Worm (Caenorhabditis elegans) whole organism, L1 larva: ENCODE data around the gene mrpl-42.

Experiments used
- C04F5.9 ChIP-seq: sonication (generic microtip); optimal IDR thresholded peaks from 2 replicates; lab custom pipeline; 2016; ENCODE audit warnings: missing genetic modification characterization, missing compliant biosample characterization
- C16A3.4 ChIP-seq: fragments of 150-350 bp; optimal IDR thresholded peaks from 2 replicates; lab custom pipeline; 2014; ENCODE audit warnings: missing biosample characterization, missing genetic modification characterization
- C34B4.2 ChIP-seq: sonication (generic microtip); optimal IDR thresholded peaks from 2 replicates; lab custom pipeline; 2017; ENCODE audit warnings: mild to moderate bottlenecking, missing genetic modification characterization, missing compliant biosample characterization
- F16B12.6 ChIP-seq: fragments of 150-350 bp; optimal IDR thresholded peaks from 2 replicates; lab custom pipeline; 2014; ENCODE audit warnings: missing biosample characterization, missing genetic modification characterization
- Y116A8C.19 ChIP-seq: sonication (generic microtip); optimal IDR thresholded peaks from 2 replicates; lab custom pipeline; 2016; ENCODE audit warnings: missing compliant biosample characterization, missing genetic modification characterization, borderline replicate concordance
- aha-1 ChIP-seq: fragments of 150-350 bp; optimal IDR thresholded peaks from 2 replicates; lab custom pipeline; 2014; ENCODE audit warnings: missing biosample characterization, missing genetic modification characterization
- aly-2 ChIP-seq: fragments of 150-350 bp; optimal IDR thresholded peaks from 2 replicates; lab custom pipeline; 2014; ENCODE audit warnings: missing biosample characterization, missing genetic modification characterization
- blmp-1 ChIP-seq: fragments of 150-350 bp; optimal IDR thresholded peaks from 2 replicates; lab custom pipeline; 2014; ENCODE audit warnings: missing biosample characterization, missing genetic modification characterization
- ceh-90 ChIP-seq: sonication (generic microtip); optimal IDR thresholded peaks from 2 replicates; lab custom pipeline; 2016; ENCODE audit warnings: missing genetic modification characterization, missing compliant biosample characterization
- ces-1 ChIP-seq: fragments of 150-350 bp; optimal IDR thresholded peaks from 2 replicates; lab custom pipeline; 2014; ENCODE audit warnings: missing biosample characterization, missing genetic modification reagents, missing genetic modification characterization
- efl-3 ChIP-seq: fragments of 200-800 bp; sonication (Bioruptor generic); optimal IDR thresholded peaks from 2 replicates; lab custom pipeline; 2018; ENCODE audit warnings: mild to moderate bottlenecking, missing genetic modification characterization, missing compliant biosample characterization
- egl-13 ChIP-seq: sonication (generic microtip); optimal IDR thresholded peaks from 2 replicates; lab custom pipeline; 2016; ENCODE audit warnings: missing genotype, missing genetic modification reagents, missing genetic modification characterization, missing compliant biosample characterization
- fkh-10 ChIP-seq: sonication (generic microtip); optimal IDR thresholded peaks from 2 replicates; lab custom pipeline; 2017; ENCODE audit warnings: missing biosample characterization, missing genetic modification reagents, missing genetic modification characterization
- fkh-4 ChIP-seq: sonication (generic microtip); optimal IDR thresholded peaks from 2 replicates; lab custom pipeline; 2016; ENCODE audit warnings: missing compliant biosample characterization, missing genetic modification characterization, borderline replicate concordance
- fkh-8 ChIP-seq: sonication (generic microtip); optimal IDR thresholded peaks from 2 replicates; lab custom pipeline; 2016; ENCODE audit warnings: mild to moderate bottlenecking, missing genetic modification characterization, missing compliant biosample characterization
- fos-1 ChIP-seq: fragments of 150-350 bp; optimal IDR thresholded peaks from 2 replicates; lab custom pipeline; 2014; ENCODE audit warnings: missing biosample characterization, missing genetic modification characterization
- grh-1 ChIP-seq: fragments of 200-800 bp; sonication (Bioruptor generic); IDR thresholded peaks from 2 replicates; pipeline ENCODE4 v1.3.6; 2022; ENCODE audit warnings: missing genetic modification reagents, missing genetic modification characterization, missing compliant biosample characterization
- hlh-17 ChIP-seq: fragments of 200-800 bp; sonication (Bioruptor generic); optimal IDR thresholded peaks from 2 replicates; lab custom pipeline; 2018; ENCODE audit warnings: missing genetic modification characterization, mild to moderate bottlenecking, missing compliant biosample characterization, moderate library complexity, borderline replicate concordance
- hlh-4 ChIP-seq: sonication (generic microtip); optimal IDR thresholded peaks from 2 replicates; lab custom pipeline; 2016; ENCODE audit warnings: mild to moderate bottlenecking, missing genetic modification characterization, missing compliant biosample characterization
- hpl-2 ChIP-seq: fragments of 150-350 bp; optimal IDR thresholded peaks from 2 replicates; lab custom pipeline; 2014; ENCODE audit warnings: missing biosample characterization, missing genetic modification reagents, missing genetic modification characterization
- lin-14 ChIP-seq: fragments of 200-800 bp; sonication (Bioruptor generic); optimal IDR thresholded peaks from 2 replicates; lab custom pipeline; 2018; ENCODE audit warnings: mild to moderate bottlenecking, missing genetic modification characterization, moderate library complexity, missing compliant biosample characterization
- lin-15B ChIP-seq: fragments of 150-350 bp; sonication (generic microtip); optimal IDR thresholded peaks from 3 replicates; lab custom pipeline; 2014; ENCODE audit warnings: missing biosample characterization, missing genetic modification characterization
- lin-35 ChIP-seq, 2 experiments: fragments of 150-350 bp; optimal IDR thresholded peaks; 2 replicates each; lab custom pipeline; 2014; ENCODE audit warnings: missing biosample characterization in 2 of 2, missing genetic modification characterization in 2 of 2, missing genetic modification reagents in 2 of 2
- lir-3 ChIP-seq: sonication (generic microtip); optimal IDR thresholded peaks from 2 replicates; lab custom pipeline; 2016; ENCODE audit warnings: mild to moderate bottlenecking, missing genetic modification characterization, moderate library complexity, missing compliant biosample characterization; ENCODE audit not compliant: poor library complexity
- nhr-11 ChIP-seq: fragments of 150-350 bp; optimal IDR thresholded peaks from 2 replicates; lab custom pipeline; 2014; ENCODE audit warnings: missing biosample characterization, missing genetic modification characterization
- nhr-20 ChIP-seq: sonication (generic microtip); optimal IDR thresholded peaks from 2 replicates; lab custom pipeline; 2016; ENCODE audit warnings: mild to moderate bottlenecking, missing genetic modification characterization, missing compliant biosample characterization
- nhr-237 ChIP-seq: fragments of 150-350 bp; optimal IDR thresholded peaks from 2 replicates; lab custom pipeline; 2014; ENCODE audit warnings: missing biosample characterization, missing genetic modification characterization
- nhr-28 ChIP-seq: fragments of 150-350 bp; optimal IDR thresholded peaks from 2 replicates; lab custom pipeline; 2014; ENCODE audit warnings: missing biosample characterization, missing genetic modification characterization
- nhr-71 ChIP-seq: sonication (generic microtip); optimal IDR thresholded peaks from 2 replicates; lab custom pipeline; 2016; ENCODE audit warnings: mild to moderate bottlenecking, missing genetic modification characterization, moderate library complexity, missing compliant biosample characterization
- nhr-76 ChIP-seq: sonication (generic microtip); optimal IDR thresholded peaks from 2 replicates; lab custom pipeline; 2017; ENCODE audit warnings: missing biosample characterization, missing genetic modification characterization
- nhr-84 ChIP-seq: sonication (generic microtip); optimal IDR thresholded peaks from 2 replicates; lab custom pipeline; 2017; ENCODE audit warnings: missing biosample characterization, missing genetic modification characterization
- pqm-1 ChIP-seq: sonication (generic microtip); optimal IDR thresholded peaks from 3 replicates; lab custom pipeline; 2017; ENCODE audit warnings: missing biosample characterization, missing genetic modification characterization
- skn-1 ChIP-seq: fragments of 150-350 bp; optimal IDR thresholded peaks from 2 replicates; lab custom pipeline; 2014; ENCODE audit warnings: missing biosample characterization, missing genetic modification characterization
- snu-23 ChIP-seq: sonication (generic microtip); optimal IDR thresholded peaks from 2 replicates; lab custom pipeline; 2016; ENCODE audit warnings: missing genetic modification characterization, missing compliant biosample characterization
- sptf-1 ChIP-seq: fragments of 150-350 bp; optimal IDR thresholded peaks from 2 replicates; lab custom pipeline; 2014; ENCODE audit warnings: missing biosample characterization, missing genetic modification characterization
- sup-37 ChIP-seq: fragments of 200-800 bp; sonication (Bioruptor generic); optimal IDR thresholded peaks from 2 replicates; lab custom pipeline; 2018; ENCODE audit warnings: mild to moderate bottlenecking, missing genetic modification characterization, missing compliant biosample characterization
- tlp-1 ChIP-seq: fragments of 150-350 bp; optimal IDR thresholded peaks from 2 replicates; lab custom pipeline; 2014; ENCODE audit warnings: missing biosample characterization, missing genetic modification characterization
- unc-130 ChIP-seq: fragments of 150-350 bp; optimal IDR thresholded peaks from 2 replicates; lab custom pipeline; 2017; ENCODE audit warnings: missing biosample characterization, missing genetic modification characterization, inconsistent platforms
- unc-62 ChIP-seq: fragments of 150-350 bp; optimal IDR thresholded peaks from 2 replicates; lab custom pipeline; 2014; ENCODE audit warnings: missing biosample characterization, missing genetic modification reagents, missing genetic modification characterization
- unc-86 ChIP-seq: sonication (generic microtip); optimal IDR thresholded peaks from 2 replicates; lab custom pipeline; 2016; ENCODE audit warnings: missing genetic modification characterization, missing compliant biosample characterization
- vab-15 ChIP-seq: sonication (generic microtip); optimal IDR thresholded peaks from 2 replicates; lab custom pipeline; 2017; ENCODE audit warnings: missing genotype, mild to moderate bottlenecking, missing genetic modification characterization, missing compliant biosample characterization
- xbp-1 ChIP-seq: sonication (generic microtip); optimal IDR thresholded peaks from 2 replicates; lab custom pipeline; 2016; ENCODE audit warnings: missing genetic modification characterization, missing compliant biosample characterization
- zag-1 ChIP-seq: fragments of 150-350 bp; optimal IDR thresholded peaks from 2 replicates; lab custom pipeline; 2014; ENCODE audit warnings: missing biosample characterization, missing genetic modification characterization
- ztf-11 ChIP-seq, 2 experiments: sonication (generic microtip); optimal IDR thresholded peaks; 2 replicates each; lab custom pipeline; 2016 to 2017; ENCODE audit warnings: missing genetic modification characterization in 2 of 2, missing biosample characterization in 1 of 2, missing compliant biosample characterization in 1 of 2

Gene mrpl-42

DNA sequence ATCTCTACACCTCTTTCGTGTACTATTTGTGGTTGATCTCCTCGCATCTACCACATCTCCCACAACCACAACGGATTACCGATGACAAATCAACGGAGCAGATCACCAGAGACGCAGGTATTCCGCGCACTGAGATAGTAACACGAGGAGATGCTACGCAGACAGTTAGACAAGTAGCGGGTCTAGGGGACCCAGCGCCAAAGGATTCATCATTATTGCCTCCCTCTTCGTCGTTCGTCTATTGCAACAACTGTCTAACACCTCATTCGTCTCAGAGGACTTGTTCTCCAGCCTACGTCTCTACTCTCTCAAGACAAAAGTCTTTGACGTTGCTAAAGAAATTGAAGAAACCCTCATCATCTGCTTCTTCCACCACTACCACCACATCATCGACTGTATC lies 27.3 kb upstream of the mrpl-42 start (continued):
- TF ChIP-seq unc-62 (GFP tag; lab: Kevin White, UChicago) = no peak
- peak; percentile 5 for TF ChIP-seq nhr-237
- no peak for TF ChIP-seq vab-15 (tag; lab: Kevin White, UChicago)
- TF ChIP-seq hpl-2 = no peak
- TF ChIP-seq snu-23 = peak; percentile 66
- TF ChIP-seq pqm-1 (tag; lab: Kevin White, UChicago) = no peak
- TF ChIP-seq nhr-20 = peak; percentile 64
- TF ChIP-seq fos-1 (tag; lab: Kevin White, UChicago) = peak; percentile 17
- no peak for TF ChIP-seq lir-3 (tag; lab: Kevin White, UChicago)
- TF ChIP-seq F16B12.6 (tag; lab: Kevin White, UChicago) = no peak
- TF ChIP-seq C16A3.4 (tag; lab: Kevin White, UChicago) = peak; percentile 51
- TF ChIP-seq nhr-84 (tag; lab: Kevin White, UChicago) = no peak
- peak; percentile 33 to 48 for TF ChIP-seq lin-35 (GFP tag; optimal IDR thresholded peaks at IDR 0.05; lab: Kevin White, UChicago)
- no peak for TF ChIP-seq C34B4.2 (tag; lab: Kevin White, UChicago)
- TF ChIP-seq grh-1 (GFP tag; lab: Robert Waterston, UW) = 0 out of 2 replicates have a peak, but pooled peaks have one; percentile 37
- TF ChIP-seq ces-1 (GFP tag; lab: Kevin White, UChicago) = no peak
- TF ChIP-seq efl-3 (GFP tag; lab: Kevin White, UChicago) = no peak
- no peak for TF ChIP-seq sup-37
- TF ChIP-seq lin-14 (GFP tag; lab: Kevin White, UChicago) = peak; percentile 94
- TF ChIP-seq ceh-90 (tag; lab: Kevin White, UChicago) = no peak
- peak; percentile 77 for TF ChIP-seq nhr-71 (tag; lab: Kevin White, UChicago)
- no peak for TF ChIP-seq nhr-28 (tag; lab: Kevin White, UChicago)
- no peak for TF ChIP-seq hlh-17
- TF ChIP-seq xbp-1 = peak; percentile 37
- no peak for TF ChIP-seq unc-130 (tag; lab: Kevin White, UChicago)
- no peak for TF ChIP-seq aly-2 (tag; lab: Kevin White, UChicago)
- no peak for TF ChIP-seq nhr-76
- no peak for TF ChIP-seq fkh-10 (GFP tag; lab: Kevin White, UChicago)
- no peak for TF ChIP-seq unc-86
- TF ChIP-seq zag-1 = no peak
- no peak for TF ChIP-seq egl-13
- TF ChIP-seq, all 84 proteins: peak for 26

DNA sequence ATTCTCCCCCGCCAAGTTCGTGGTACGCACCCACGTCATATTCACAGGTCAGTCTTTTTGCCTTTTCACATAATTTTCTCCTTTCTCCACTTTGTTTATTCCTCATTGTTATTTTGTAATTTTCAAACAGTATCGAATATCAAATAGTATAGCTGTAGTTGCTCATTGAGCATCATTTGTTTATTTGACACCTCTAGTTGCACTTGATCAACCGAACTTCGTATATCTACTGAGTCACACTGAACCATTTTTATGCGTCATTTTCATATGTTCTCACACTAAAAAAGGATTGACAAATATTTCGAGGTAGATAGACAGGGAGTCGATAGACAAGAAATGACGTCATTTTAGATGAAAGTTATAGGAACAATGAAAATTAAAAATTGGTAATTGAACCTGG lies 26.0 kb upstream of the mrpl-42 start:
- TF ChIP-seq lir-3 (tag; lab: Kevin White, UChicago) = no peak
- no peak for TF ChIP-seq fkh-4
- TF ChIP-seq hlh-4 (tag; lab: Kevin White, UChicago) = no peak
- TF ChIP-seq nhr-11 = no peak
- TF ChIP-seq fkh-8 (tag; lab: Kevin White, UChicago) = no peak
- TF ChIP-seq aha-1 (tag; lab: Kevin White, UChicago) = no peak
- TF ChIP-seq lin-15B (tag; lab: Kevin White, UChicago) = no peak
- TF ChIP-seq ceh-90 (tag; lab: Kevin White, UChicago) = no peak
- no peak for TF ChIP-seq nhr-71 (tag; lab: Kevin White, UChicago)
- TF ChIP-seq Y116A8C.19 (tag; lab: Kevin White, UChicago) = no peak
- no peak for TF ChIP-seq blmp-1
- TF ChIP-seq C04F5.9 = no peak
- no peak for TF ChIP-seq ztf-11 (tag; optimal IDR thresholded peaks at IDR 0.05; lab: Kevin White, UChicago)
- no peak for TF ChIP-seq sptf-1
- TF ChIP-seq nhr-84 (tag; lab: Kevin White, UChicago) = no peak
- TF ChIP-seq tlp-1 (tag; lab: Kevin White, UChicago) = no peak
- no peak for TF ChIP-seq skn-1 (tag; lab: Kevin White, UChicago)
